Fruit fly (Drosophila melanogaster) whole organism, embryonic: ENCODE measurements around the gene Cbl.

Source experiments
- Antp ChIP-seq: fragments of 200-800 bp; sonication (Bioruptor generic); optimal IDR thresholded peaks from 3 replicates; lab custom pipeline; 2016; ENCODE audit warnings: missing biosample characterization, missing genetic modification characterization
- CG10366 ChIP-seq: fragments of 200-800 bp; sonication (Bioruptor generic); IDR thresholded peaks from 2 replicates; pipeline ENCODE4 v1.3.6; 2022; ENCODE audit warnings: missing biosample characterization, missing genetic modification characterization
- CG10959 ChIP-seq: fragments of 200-800 bp; sonication (Bioruptor generic); IDR thresholded peaks from 2 replicates; pipeline ENCODE4 v1.3.6; 2022; ENCODE audit warnings: missing biosample characterization, missing genetic modification characterization
- CG12071 ChIP-seq: fragments of 200-800 bp; sonication (Bioruptor generic); optimal IDR thresholded peaks from 3 replicates; lab custom pipeline; 2018; ENCODE audit warnings: missing biosample characterization, mild to moderate bottlenecking, missing genetic modification characterization
- CG13287 ChIP-seq: fragments of 200-800 bp; sonication (Bioruptor generic); IDR thresholded peaks from 2 replicates; pipeline ENCODE4 v1.3.6; 2022; ENCODE audit warnings: missing biosample characterization, missing genetic modification characterization; ENCODE audit not compliant: partially characterized antibody
- CG13775 ChIP-seq: fragments of 200-800 bp; sonication (Bioruptor generic); optimal IDR thresholded peaks from 3 replicates; lab custom pipeline; 2017; ENCODE audit warnings: missing biosample characterization, mild to moderate bottlenecking, missing genetic modification characterization
- CG14710 ChIP-seq: fragments of 200-800 bp; sonication (Bioruptor generic); optimal IDR thresholded peaks from 3 replicates; lab custom pipeline; 2019; ENCODE audit warnings: missing biosample characterization, mild to moderate bottlenecking, missing genetic modification characterization, moderate library complexity
- CG14860 ChIP-seq: fragments of 200-800 bp; sonication (Bioruptor generic); IDR thresholded peaks from 3 replicates; pipeline ENCODE4 v1.3.6; 2022; ENCODE audit warnings: missing biosample characterization, missing genetic modification characterization; ENCODE audit not compliant: partially characterized antibody
- CG1602 ChIP-seq: fragments of 200-800 bp; sonication (Bioruptor generic); optimal IDR thresholded peaks from 3 replicates; lab custom pipeline; 2016; ENCODE audit warnings: missing biosample characterization, missing genetic modification characterization
- CG2678 ChIP-seq: fragments of 200-800 bp; sonication (Bioruptor generic); optimal IDR thresholded peaks from 3 replicates; lab custom pipeline; 2019; ENCODE audit warnings: missing biosample characterization, mild to moderate bottlenecking, missing genetic modification characterization, moderate library complexity
- CG32772 ChIP-seq: fragments of 200-800 bp; sonication (Bioruptor generic); IDR thresholded peaks from 2 replicates; pipeline ENCODE4 v1.3.6; 2022; ENCODE audit warnings: missing biosample characterization, missing genetic modification characterization
- CG4360 ChIP-seq: fragments of 200-800 bp; sonication (Bioruptor generic); IDR thresholded peaks from 2 replicates; pipeline ENCODE4 v1.3.6; 2022; ENCODE audit warnings: missing biosample characterization, missing genetic modification characterization
- CG4404 ChIP-seq: fragments of 200-800 bp; sonication (Bioruptor generic); IDR thresholded peaks from 2 replicates; pipeline ENCODE4 v1.3.6; 2022; ENCODE audit warnings: missing biosample characterization, missing genetic modification characterization
- CG4424 ChIP-seq: fragments of 200-800 bp; sonication (Bioruptor generic); optimal IDR thresholded peaks from 3 replicates; lab custom pipeline; 2016; ENCODE audit warnings: missing biosample characterization, missing genetic modification characterization
- CG6765 ChIP-seq: fragments of 200-800 bp; sonication (Bioruptor generic); optimal IDR thresholded peaks from 3 replicates; lab custom pipeline; 2017; ENCODE audit warnings: missing biosample characterization, mild to moderate bottlenecking, missing genetic modification characterization
- CG8478 ChIP-seq: fragments of >200 bp; optimal IDR thresholded peaks from 2 replicates; lab custom pipeline; 2018
- CG9727 ChIP-seq: fragments of 200-800 bp; sonication (Bioruptor generic); optimal IDR thresholded peaks from 3 replicates; lab custom pipeline; 2017; ENCODE audit warnings: missing biosample characterization, mild to moderate bottlenecking, missing genetic modification characterization
- D19B ChIP-seq: fragments of 200-800 bp; sonication (Bioruptor generic); optimal IDR thresholded peaks from 2 replicates; lab custom pipeline; 2017; ENCODE audit warnings: missing biosample characterization, mild to moderate bottlenecking, missing genetic modification characterization
- Hsf ChIP-seq: fragments of 200-800 bp; sonication (Bioruptor generic); optimal IDR thresholded peaks from 3 replicates; lab custom pipeline; 2016; ENCODE audit warnings: missing biosample characterization, missing genetic modification characterization
- Kr ChIP-seq: fragments of 200-800 bp; sonication (Bioruptor generic); optimal IDR thresholded peaks from 2 replicates; lab custom pipeline; 2017; ENCODE audit warnings: missing biosample characterization, mild to moderate bottlenecking, missing genetic modification characterization
- Lhr ChIP-seq: fragments of 200-800 bp; sonication (Bioruptor generic); optimal IDR thresholded peaks from 3 replicates; lab custom pipeline; 2017; ENCODE audit warnings: mild to moderate bottlenecking, missing biosample characterization, missing genetic modification reagents, missing genetic modification characterization
- NC2α ChIP-seq: fragments of 200-800 bp; sonication (Bioruptor generic); optimal IDR thresholded peaks from 2 replicates; lab custom pipeline; 2016; ENCODE audit warnings: missing biosample characterization, missing genetic modification characterization
- Rfx ChIP-seq: fragments of 200-800 bp; sonication (Bioruptor generic); IDR thresholded peaks from 2 replicates; pipeline ENCODE4 v1.3.6; 2022; ENCODE audit warnings: missing biosample characterization, missing genetic modification characterization
- Rx ChIP-seq: fragments of 200-800 bp; sonication (Bioruptor generic); IDR thresholded peaks from 2 replicates; pipeline ENCODE4 v1.3.6; 2022; ENCODE audit warnings: missing biosample characterization, missing genetic modification characterization
- Sox100B ChIP-seq: fragments of 200-800 bp; sonication (Bioruptor generic); optimal IDR thresholded peaks from 3 replicates; lab custom pipeline; 2018; ENCODE audit warnings: missing biosample characterization, mild to moderate bottlenecking, missing genetic modification characterization
- Sry-β ChIP-seq: fragments of 200-800 bp; sonication (Bioruptor generic); optimal IDR thresholded peaks from 2 replicates; lab custom pipeline; 2018; ENCODE audit warnings: missing biosample characterization, mild to moderate bottlenecking, missing genetic modification characterization, moderate library complexity
- Trl ChIP-seq, 3 experiments: fragments of >200 bp in 2 of 3; fragments of 200-800 bp in 1 of 3; sonication (Bioruptor generic) in 1 of 3; optimal IDR thresholded peaks; 2 replicates in 1 of 3; 3 replicates in 2 of 3; lab custom pipeline; 2016 to 2017; ENCODE audit warnings: missing biosample characterization in 1 of 3, missing genetic modification characterization in 1 of 3
- abd-A ChIP-seq: fragments of 200-800 bp; sonication (Bioruptor generic); optimal IDR thresholded peaks from 3 replicates; lab custom pipeline; 2019; ENCODE audit warnings: missing biosample characterization, mild to moderate bottlenecking, missing genetic modification characterization, moderate library complexity
- amos ChIP-seq: fragments of 200-800 bp; sonication (Bioruptor generic); IDR thresholded peaks from 2 replicates; pipeline ENCODE4 v1.3.6; 2022; ENCODE audit warnings: missing biosample characterization, missing genetic modification characterization; ENCODE audit not compliant: partially characterized antibody
- br ChIP-seq: fragments of >200 bp; optimal IDR thresholded peaks from 2 replicates; lab custom pipeline; 2017
- croc ChIP-seq: fragments of 200-800 bp; sonication (Bioruptor generic); conservative IDR thresholded peaks from 3 replicates; pipeline ENCODE4 v1.3.6; 2022; ENCODE audit warnings: missing biosample characterization, missing genetic modification characterization
- da ChIP-seq: fragments of 200-800 bp; sonication (Bioruptor generic); optimal IDR thresholded peaks from 2 replicates; lab custom pipeline; 2016; ENCODE audit warnings: missing biosample characterization, missing genetic modification characterization
- dysf ChIP-seq: fragments of 200-800 bp; sonication (Bioruptor generic); IDR thresholded peaks from 3 replicates; pipeline ENCODE4 v1.3.6; 2022; ENCODE audit warnings: missing biosample characterization, missing genetic modification characterization
- en ChIP-seq: fragments of 200-800 bp; sonication (Bioruptor generic); optimal IDR thresholded peaks from 2 replicates; lab custom pipeline; 2016; ENCODE audit warnings: missing biosample characterization, missing genetic modification characterization
- fd96Cb ChIP-seq: fragments of 200-800 bp; sonication (Bioruptor generic); optimal IDR thresholded peaks from 2 replicates; lab custom pipeline; 2018; ENCODE audit warnings: missing biosample characterization, mild to moderate bottlenecking, missing genetic modification characterization, moderate library complexity
- hkb ChIP-seq, 2 experiments: fragments of 200-800 bp in 1 of 2; fragments of >200 bp in 1 of 2; sonication (Bioruptor generic) in 1 of 2; IDR thresholded peaks in 1 of 2; optimal IDR thresholded peaks in 1 of 2; 2 replicates each; pipeline versions ENCODE4 v1.3.6 to Lab custom; 2017 to 2022; ENCODE audit warnings: missing biosample characterization in 1 of 2, missing genetic modification characterization in 1 of 2
- kay ChIP-seq: fragments of 200-800 bp; sonication (Bioruptor generic); optimal IDR thresholded peaks from 2 replicates; lab custom pipeline; 2016; ENCODE audit warnings: missing biosample characterization, missing genetic modification characterization
- mam ChIP-seq: fragments of 200-800 bp; sonication (Bioruptor generic); optimal IDR thresholded peaks from 3 replicates; lab custom pipeline; 2016; ENCODE audit warnings: missing biosample characterization, missing genetic modification characterization
- nmo ChIP-seq: fragments of 200-800 bp; sonication (Bioruptor generic); optimal IDR thresholded peaks from 2 replicates; lab custom pipeline; 2018; ENCODE audit warnings: missing biosample characterization, mild to moderate bottlenecking, missing genetic modification characterization, moderate library complexity
- oc ChIP-seq: fragments of 200-800 bp; sonication (Bioruptor generic); optimal IDR thresholded peaks from 2 replicates; lab custom pipeline; 2018; ENCODE audit warnings: missing biosample characterization, mild to moderate bottlenecking, missing genetic modification characterization, moderate library complexity
- phol ChIP-seq: fragments of 200-800 bp; sonication (Bioruptor generic); optimal IDR thresholded peaks from 3 replicates; lab custom pipeline; 2018; ENCODE audit warnings: missing biosample characterization, mild to moderate bottlenecking, missing genetic modification characterization, moderate library complexity
- pnt ChIP-seq: fragments of 200-800 bp; sonication (Bioruptor generic); optimal IDR thresholded peaks from 3 replicates; lab custom pipeline; 2016; ENCODE audit warnings: missing biosample characterization, missing genetic modification characterization
- salm ChIP-seq: fragments of 200-800 bp; sonication (Bioruptor generic); optimal IDR thresholded peaks from 2 replicates; lab custom pipeline; 2018; ENCODE audit warnings: missing biosample characterization, mild to moderate bottlenecking, missing genetic modification characterization
- scrt ChIP-seq: fragments of 200-800 bp; sonication (Bioruptor generic); optimal IDR thresholded peaks from 2 replicates; lab custom pipeline; 2018; ENCODE audit warnings: missing biosample characterization, mild to moderate bottlenecking, missing genetic modification characterization, moderate library complexity
- slp2 ChIP-seq: fragments of 200-800 bp; sonication (Bioruptor generic); optimal IDR thresholded peaks from 2 replicates; lab custom pipeline; 2016; ENCODE audit warnings: missing biosample characterization, missing genetic modification characterization
- trem ChIP-seq: fragments of 200-800 bp; optimal IDR thresholded peaks from 3 replicates; lab custom pipeline; 2019; ENCODE audit warnings: missing biosample characterization, mild to moderate bottlenecking, missing genetic modification characterization, moderate library complexity
- tup ChIP-seq: fragments of 200-800 bp; sonication (Bioruptor generic); optimal IDR thresholded peaks from 2 replicates; lab custom pipeline; 2016; ENCODE audit warnings: missing biosample characterization, mild to moderate bottlenecking, missing genetic modification characterization, moderate library complexity
- twi ChIP-seq: fragments of 200-800 bp; optimal IDR thresholded peaks from 2 replicates; lab custom pipeline; 2019; ENCODE audit warnings: missing biosample characterization, mild to moderate bottlenecking, missing genetic modification characterization, moderate library complexity
- z ChIP-seq: fragments of 200-800 bp; sonication (Bioruptor generic); IDR thresholded peaks from 3 replicates; pipeline ENCODE4 v1.3.6; 2022; ENCODE audit warnings: missing biosample characterization, missing genetic modification characterization
- zen ChIP-seq: fragments of 200-800 bp; sonication (Bioruptor generic); optimal IDR thresholded peaks from 3 replicates; lab custom pipeline; 2018; ENCODE audit warnings: missing biosample characterization, mild to moderate bottlenecking, missing genetic modification characterization, moderate library complexity

The Cbl gene

DNA sequence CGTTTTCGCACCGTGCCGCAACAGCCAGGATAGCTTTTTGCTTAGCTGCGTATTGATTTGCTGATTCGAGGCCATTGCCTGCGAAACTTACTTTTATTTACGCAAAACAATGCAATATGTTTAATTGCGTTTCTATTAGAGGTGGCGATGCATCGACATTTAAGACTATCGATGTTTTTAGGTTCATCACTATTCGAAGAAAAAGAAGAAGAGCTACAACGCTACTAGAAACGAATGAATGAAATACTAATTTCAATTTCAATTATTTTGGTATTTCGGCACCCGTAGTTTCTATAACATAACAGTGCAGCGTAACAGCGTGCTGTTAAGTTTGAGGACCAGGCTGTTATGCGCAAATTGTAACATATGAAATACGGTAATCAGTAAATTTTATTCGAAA lies 19.6 kb upstream of the Cbl start, which contains the start of the genes Tpt, mkg-p and CG13667 (continued):
- TF ChIP-seq hkb (optimal IDR thresholded peaks at IDR 0.05; lab: Kevin White, UChicago): no peak
- no peak for TF ChIP-seq hkb (GFP tag; IDR thresholded peaks at IDR 0.05; lab: Robert Waterston, UW)
- TF ChIP-seq kay: no peak
- TF ChIP-seq en (GFP tag; lab: Kevin White, UChicago): no peak
- TF ChIP-seq fd96Cb (tag; lab: Kevin White, UChicago): no peak
- TF ChIP-seq CG6765 (GFP tag; lab: Kevin White, UChicago): no peak
- peak; percentile 47 for TF ChIP-seq phol
- peak; percentile 66; the same call in 2 of the 3 replicates for TF ChIP-seq CG14860
- TF ChIP-seq amos (GFP tag; lab: Robert Waterston, UW): peak; percentile 91
- TF ChIP-seq zen: peak; percentile 43

dm6 chr3L:8411439-8411897 lies 13.3 kb upstream of the Cbl start, which contains the start of gene Exo70:
Gene Exo70 (plus strand): TSS chr3L:8411851.
- TF ChIP-seq Antp (GFP tag; lab: Kevin White, UChicago): peak; percentile 13
- TF ChIP-seq CG32772: peak; percentile 64
- no peak for TF ChIP-seq CG2678 (tag; lab: Kevin White, UChicago)
- TF ChIP-seq Sry-β (GFP tag; lab: Kevin White, UChicago): peak; percentile 95
- peak; percentile 10 for TF ChIP-seq CG13775 (GFP tag; lab: Kevin White, UChicago)
- TF ChIP-seq CG4424: no peak
- TF ChIP-seq CG14860: no peak
- no peak for TF ChIP-seq Sox100B (GFP tag; lab: Kevin White, UChicago)
- TF ChIP-seq Rx (GFP tag; lab: Robert Waterston, UW): no peak
- TF ChIP-seq CG12071 (GFP tag; lab: Kevin White, UChicago): no peak
- TF ChIP-seq pnt: no peak
- TF ChIP-seq CG13287 (GFP tag; lab: Robert Waterston, UW): peak; percentile 28; the same call in 1 of the 2 replicates
- TF ChIP-seq z (GFP tag; lab: Robert Waterston, UW): no peak
- TF ChIP-seq oc: no peak
- TF ChIP-seq CG10959 (GFP tag; lab: Robert Waterston, UW): no peak
- no peak for TF ChIP-seq tup
- TF ChIP-seq da: no peak
- peak; percentile 13 for TF ChIP-seq salm (tag; lab: Kevin White, UChicago)
- TF ChIP-seq croc (GFP tag; lab: Robert Waterston, UW): no peak
- no peak for TF ChIP-seq abd-A (tag; lab: Kevin White, UChicago)
- peak; percentile 50 for TF ChIP-seq trem (tag; lab: Kevin White, UChicago)
- TF ChIP-seq NC2α (GFP tag; lab: Kevin White, UChicago): no peak
- TF ChIP-seq dysf: no peak
- TF ChIP-seq CG4404 (GFP tag; lab: Robert Waterston, UW): no peak
- no peak for TF ChIP-seq slp2 (GFP tag; lab: Kevin White, UChicago)
- no peak for TF ChIP-seq Trl (optimal IDR thresholded peaks at IDR 0.05; lab: Kevin White, UChicago)
- no peak for TF ChIP-seq Trl (GFP tag; optimal IDR thresholded peaks at IDR 0.05; lab: Kevin White, UChicago)
- TF ChIP-seq CG10366 (GFP tag; lab: Robert Waterston, UW): no peak
- TF ChIP-seq twi (tag; lab: Kevin White, UChicago): no peak
- TF ChIP-seq Kr (GFP tag; lab: Kevin White, UChicago): no peak
- TF ChIP-seq Hsf (GFP tag; lab: Kevin White, UChicago): peak; percentile 28
- TF ChIP-seq CG1602 (GFP tag; lab: Kevin White, UChicago): peak; percentile 7
- no peak for TF ChIP-seq CG8478 (lab: Kevin White, UChicago)
- no peak for TF ChIP-seq D19B (GFP tag; lab: Kevin White, UChicago)
- TF ChIP-seq mam (GFP tag; lab: Kevin White, UChicago): peak; percentile 10
- TF ChIP-seq CG9727 (GFP tag; lab: Kevin White, UChicago): peak; percentile 4
- TF ChIP-seq CG4360 (GFP tag; lab: Robert Waterston, UW): no peak
- peak; percentile 67 for TF ChIP-seq scrt (GFP tag; lab: Kevin White, UChicago)
- peak; percentile 64 for TF ChIP-seq Rfx
- peak; percentile 31 for TF ChIP-seq Lhr (GFP tag; lab: Kevin White, UChicago)
- TF ChIP-seq br (lab: Kevin White, UChicago): no peak
- TF ChIP-seq nmo (GFP tag; lab: Kevin White, UChicago): peak; percentile 65
- peak; percentile 63 for TF ChIP-seq CG14710 (tag; lab: Kevin White, UChicago)
